Worm (Caenorhabditis elegans): ENCODE data around the gene C39B5.10.

The C39B5.10 gene

ce11 chrIII:2239587-2240144 is at the start of gene C39B5.10:
C39B5.10 (minus strand) TSS chrIII:2239637.
- TF ChIP-seq lir-3 (tag; optimal IDR thresholded peaks at IDR 0.05; ENCODE audit: poor library complexity), result no peak
- no peak for TF ChIP-seq rnt-1 (tag; optimal IDR thresholded peaks at IDR 0.05)
- TF ChIP-seq elt-2 (tag; optimal IDR thresholded peaks at IDR 0.05), result peak; percentile 91
- TF ChIP-seq sptf-1 (tag; optimal IDR thresholded peaks at IDR 0.05), result no peak
- TF ChIP-seq fos-1 (tag; optimal IDR thresholded peaks at IDR 0.05), result no peak
- no peak for TF ChIP-seq C04F5.9 (tag; optimal IDR thresholded peaks at IDR 0.05)
- TF ChIP-seq pag-3 (tag; optimal IDR thresholded peaks at IDR 0.05; ENCODE audit: borderline replicate concordance, insufficient read depth), result no peak
- TF ChIP-seq pqm-1 (tag; optimal IDR thresholded peaks at IDR 0.05), result peak; percentile 72
- TF ChIP-seq fkh-10 (GFP tag; optimal IDR thresholded peaks at IDR 0.05), result no peak
- TF ChIP-seq zag-1 (tag; optimal IDR thresholded peaks at IDR 0.05), result no peak
- no peak for TF ChIP-seq mep-1 (tag; optimal IDR thresholded peaks at IDR 0.05)
- TF ChIP-seq jun-1 (tag; optimal IDR thresholded peaks at IDR 0.05), result peak; percentile 7
- no peak for TF ChIP-seq swsn-7 (tag; optimal IDR thresholded peaks at IDR 0.05)
- TF ChIP-seq snu-23 (GFP tag; optimal IDR thresholded peaks at IDR 0.05), result no peak
- TF ChIP-seq tlp-1 (tag; optimal IDR thresholded peaks at IDR 0.05), result peak; percentile 12

- no peak for TF ChIP-seq skn-1 (tag; optimal IDR thresholded peaks at IDR 0.05)
- no peak for TF ChIP-seq ztf-4 (tag; optimal IDR thresholded peaks at IDR 0.05)
- TF ChIP-seq C04F5.9 (tag; optimal IDR thresholded peaks at IDR 0.05), result no peak
- TF ChIP-seq ceh-88 (GFP tag; IDR thresholded peaks at IDR 0.05), result no peak
- no peak for TF ChIP-seq hpl-2 (GFP tag; optimal IDR thresholded peaks at IDR 0.05)
- no peak for TF ChIP-seq C34B4.2 (tag; optimal IDR thresholded peaks at IDR 0.05)
- TF ChIP-seq dpl-1 (GFP tag; optimal IDR thresholded peaks at IDR 0.05), result no peak
These were observed 48.8 kb upstream of the C39B5.10 start for ce11 chrIII:2288261-2288660.

- no peak for TF ChIP-seq egl-13 (tag; optimal IDR thresholded peaks at IDR 0.05)
- TF ChIP-seq nhr-77 (tag; optimal IDR thresholded peaks at IDR 0.05), result no peak
These were observed 44.0 kb upstream of the C39B5.10 start for ce11 chrIII:2283341-2283847.

ce11 chrIII:2281975-2282957 is 42.8 kb upstream of the C39B5.10 start, which contains the start of gene Y54F10BM.3:
Y54F10BM.3 (plus strand) TSS chrIII:2282025.
- TF ChIP-seq lin-13 (GFP tag; optimal IDR thresholded peaks at IDR 0.05) (no peak), efl-1 (optimal IDR thresholded peaks at IDR 0.05) (no peak), efl-1 (GFP tag; optimal IDR thresholded peaks at IDR 0.05 in 1 of 2) (peak in 1 of 2 experiments; percentile 46)

ce11 chrIII:2280569-2280968 is 41.1 kb upstream of the C39B5.10 start, which contains the start of gene Y54F10BM.22:
Y54F10BM.22 (plus strand) TSS chrIII:2280899.
- peak; percentile 30 for TF ChIP-seq nhr-20 (tag; optimal IDR thresholded peaks at IDR 0.05)
- TF ChIP-seq efl-1 (optimal IDR thresholded peaks at IDR 0.05), result no peak
- TF ChIP-seq efl-1 (GFP tag; optimal IDR thresholded peaks at IDR 0.05 in 1 of 2), result peak in 1 of 2 experiments; percentile 64
- TF ChIP-seq fkh-8 (tag; optimal IDR thresholded peaks at IDR 0.05), result no peak
- TF ChIP-seq rnt-1 (tag; optimal IDR thresholded peaks at IDR 0.05), result no peak
- no peak for TF ChIP-seq egl-13 (tag; optimal IDR thresholded peaks at IDR 0.05)
- no peak for TF ChIP-seq sup-37 (GFP tag; optimal IDR thresholded peaks at IDR 0.05)
- TF ChIP-seq ztf-4 (tag; optimal IDR thresholded peaks at IDR 0.05), result no peak
- no peak for TF ChIP-seq sptf-1 (tag; optimal IDR thresholded peaks at IDR 0.05)
- peak; percentile 82 for TF ChIP-seq nhr-85 (tag)
- TF ChIP-seq sox-4 (tag; optimal IDR thresholded peaks at IDR 0.05), result no peak
- no peak for TF ChIP-seq tbx-2 (tag; optimal IDR thresholded peaks at IDR 0.05)
- TF ChIP-seq mef-2 (tag; optimal IDR thresholded peaks at IDR 0.05), result no peak
- no peak for TF ChIP-seq lin-15B (tag; optimal IDR thresholded peaks at IDR 0.05)
- TF ChIP-seq dpl-1 (GFP tag; optimal IDR thresholded peaks at IDR 0.05), result no peak
- TF ChIP-seq elt-2 (tag; optimal IDR thresholded peaks at IDR 0.05), result no peak
- peak in 2 of 6 experiments; percentile 41 to 83 for TF ChIP-seq elt-3 (tag; optimal IDR thresholded peaks at IDR 0.05)
- TF ChIP-seq irx-1 (tag; optimal IDR thresholded peaks at IDR 0.05), result no peak
- TF ChIP-seq lin-35 (GFP tag; optimal IDR thresholded peaks at IDR 0.05), result peak in 1 of 2 experiments; percentile 10
- no peak for TF ChIP-seq hpl-2 (GFP tag; optimal IDR thresholded peaks at IDR 0.05)
- peak; percentile 0 for TF ChIP-seq snu-23 (GFP tag; optimal IDR thresholded peaks at IDR 0.05)
- no peak for TF ChIP-seq pqm-1 (tag; optimal IDR thresholded peaks at IDR 0.05)
- no peak for TF ChIP-seq alr-1 (tag; optimal IDR thresholded peaks at IDR 0.05; ENCODE audit: borderline replicate concordance)
- no peak for TF ChIP-seq dsc-1 (tag; optimal IDR thresholded peaks at IDR 0.05)
- no peak for TF ChIP-seq zip-4 (GFP tag; optimal IDR thresholded peaks at IDR 0.05)
- no peak for TF ChIP-seq F16B12.6 (tag; optimal IDR thresholded peaks at IDR 0.05)
